Worm (Caenorhabditis elegans): ENCODE measurements around the gene T19C3.6.

Gene T19C3.6

ce11 chrIII:646454-646853 is 15.1 kb upstream of the T19C3.6 start, which contains the start of gene orai-1:
TSS of gene orai-1 (plus strand) at chrIII:646754.
- TF ChIP-seq egl-27 (tag; optimal IDR thresholded peaks at IDR 0.05) = no peak
- TF ChIP-seq sea-2 (GFP tag; optimal IDR thresholded peaks at IDR 0.05) = no peak
- no peak for TF ChIP-seq mml-1 (tag; optimal IDR thresholded peaks at IDR 0.05)
- no peak for TF ChIP-seq nhr-28 (tag; optimal IDR thresholded peaks at IDR 0.05)
- TF ChIP-seq nfya-1 (tag; optimal IDR thresholded peaks at IDR 0.05; ENCODE audit: insufficient read depth) = no peak
- TF ChIP-seq lin-15B (tag; optimal IDR thresholded peaks at IDR 0.05) = no peak
- TF ChIP-seq eor-1 (tag; optimal IDR thresholded peaks at IDR 0.05) = no peak
- TF ChIP-seq fkh-2 (tag; optimal IDR thresholded peaks at IDR 0.05) = no peak
- TF ChIP-seq aly-2 (tag; optimal IDR thresholded peaks at IDR 0.05) = no peak
- TF ChIP-seq ZK546.5 (tag; optimal IDR thresholded peaks at IDR 0.05) = no peak
- TF ChIP-seq hmg-11 (tag; optimal IDR thresholded peaks at IDR 0.05) = no peak
- no peak for TF ChIP-seq daf-12 (tag; optimal IDR thresholded peaks at IDR 0.05)
- TF ChIP-seq jun-1 (tag; optimal IDR thresholded peaks at IDR 0.05) = no peak
- no peak for TF ChIP-seq mdl-1 (tag; optimal IDR thresholded peaks at IDR 0.05)
- TF ChIP-seq pqm-1 (tag; optimal IDR thresholded peaks at IDR 0.05) = no peak
- no peak for TF ChIP-seq elt-2 (tag; optimal IDR thresholded peaks at IDR 0.05)
- no peak for TF ChIP-seq nhr-11 (tag; optimal IDR thresholded peaks at IDR 0.05)
- no peak for TF ChIP-seq nhr-67 (tag; optimal IDR thresholded peaks at IDR 0.05)
- TF ChIP-seq ceh-82 (tag; optimal IDR thresholded peaks at IDR 0.05) = no peak
- TF ChIP-seq snpc-4 (tag; optimal IDR thresholded peaks at IDR 0.05) = no peak

ce11 chrIII:644660-645059 is 13.3 kb upstream of the T19C3.6 start:
- TF ChIP-seq nfya-1 (tag; optimal IDR thresholded peaks at IDR 0.05; ENCODE audit: insufficient read depth) (no peak), fkh-2 (tag; optimal IDR thresholded peaks at IDR 0.05) (no peak), nhr-77 (tag; optimal IDR thresholded peaks at IDR 0.05) (no peak), daf-12 (tag; optimal IDR thresholded peaks at IDR 0.05) (no peak), skn-1 (tag; optimal IDR thresholded peaks at IDR 0.05) (no peak), zag-1 (tag; optimal IDR thresholded peaks at IDR 0.05) (no peak), sea-2 (GFP tag; optimal IDR thresholded peaks at IDR 0.05) (no peak), fos-1 (tag; optimal IDR thresholded peaks at IDR 0.05) (no peak), nhr-43 (tag; optimal IDR thresholded peaks at IDR 0.05; ENCODE audit: poor library complexity, severe bottlenecking) (no peak), nhr-25 (tag; optimal IDR thresholded peaks at IDR 0.05) (no peak), ceh-9 (tag; optimal IDR thresholded peaks at IDR 0.05) (no peak), elt-2 (tag; optimal IDR thresholded peaks at IDR 0.05) (no peak), snpc-4 (tag; optimal IDR thresholded peaks at IDR 0.05) (no peak), unc-62 (GFP tag; optimal IDR thresholded peaks at IDR 0.05) (no peak), ceh-28 (tag; optimal IDR thresholded peaks at IDR 0.05) (no peak), ama-1 (optimal IDR thresholded peaks at IDR 0.05) (no peak), fkh-10 (GFP tag; optimal IDR thresholded peaks at IDR 0.05) (no peak), mdl-1 (tag; optimal IDR thresholded peaks at IDR 0.05) (no peak), nhr-11 (tag; optimal IDR thresholded peaks at IDR 0.05) (no peak)

DNA sequence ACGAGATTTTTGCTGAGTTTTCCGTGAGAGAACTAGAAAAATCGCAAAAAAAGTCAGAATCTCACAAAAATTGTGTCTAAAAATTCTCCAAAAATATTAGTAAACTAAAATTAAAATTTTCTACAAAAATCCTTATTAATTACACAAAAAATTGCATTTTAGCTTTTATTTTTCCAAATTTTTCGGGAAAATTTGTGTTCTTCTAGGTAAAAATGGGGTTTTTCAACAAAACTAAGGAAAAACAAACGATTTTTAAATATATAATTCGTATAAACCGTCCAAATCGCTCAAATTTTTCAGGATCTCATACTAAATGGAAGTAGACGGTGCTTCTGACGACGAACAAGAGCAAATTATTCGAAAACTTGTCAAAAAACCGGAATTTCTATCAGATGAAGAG is 10.4 kb upstream of the T19C3.6 start, which contains the start of gene W06E11.1:
Gene W06E11.1, plus strand, starts transcription at position 301 of the 400 bp plus-strand sequence.
- TF ChIP-seq ceh-9 (tag; optimal IDR thresholded peaks at IDR 0.05) (no peak), elt-2 (tag; optimal IDR thresholded peaks at IDR 0.05) (no peak), nhr-76 (tag; optimal IDR thresholded peaks at IDR 0.05) (no peak), zag-1 (tag; optimal IDR thresholded peaks at IDR 0.05) (no peak), nhr-77 (tag; optimal IDR thresholded peaks at IDR 0.05) (no peak), R02D3.7 (tag; optimal IDR thresholded peaks at IDR 0.05) (no peak), sea-2 (GFP tag; optimal IDR thresholded peaks at IDR 0.05) (no peak), nhr-11 (tag; optimal IDR thresholded peaks at IDR 0.05) (no peak), fkh-10 (GFP tag; optimal IDR thresholded peaks at IDR 0.05) (no peak), nhr-12 (tag; optimal IDR thresholded peaks at IDR 0.05) (no peak), elt-1 (tag; optimal IDR thresholded peaks at IDR 0.05) (no peak)

ce11 chrIII:640198-640803 is 9.0 kb upstream of the T19C3.6 start, which contains the start of the genes tag-266 and tag-267:
TSS of gene tag-266 (minus strand) at chrIII:640226.
TSS of gene tag-267 (plus strand) at chrIII:640790.
- TF ChIP-seq pha-4 (tag; optimal IDR thresholded peaks at IDR 0.05) (peak; percentile 89), pqm-1 (tag; optimal IDR thresholded peaks at IDR 0.05) (peak; percentile 18), mml-1 (tag; optimal IDR thresholded peaks at IDR 0.05) (no peak), fos-1 (tag; optimal IDR thresholded peaks at IDR 0.05) (no peak), eor-1 (tag; optimal IDR thresholded peaks at IDR 0.05) (peak in 1 of 2 experiments; percentile 20), jun-1 (tag; optimal IDR thresholded peaks at IDR 0.05) (peak; percentile 34), nfya-1 (tag; optimal IDR thresholded peaks at IDR 0.05; ENCODE audit: insufficient read depth) (peak; percentile 59), nhr-11 (tag; optimal IDR thresholded peaks at IDR 0.05) (no peak), snpc-4 (tag; optimal IDR thresholded peaks at IDR 0.05) (no peak), aly-2 (tag; optimal IDR thresholded peaks at IDR 0.05) (no peak), ceh-28 (tag; optimal IDR thresholded peaks at IDR 0.05) (peak; percentile 69), lsy-12 (tag; optimal IDR thresholded peaks at IDR 0.05) (peak; percentile 21), ceh-82 (tag; optimal IDR thresholded peaks at IDR 0.05) (no peak), elt-3 (tag; optimal IDR thresholded peaks at IDR 0.05) (no peak), nhr-77 (tag; optimal IDR thresholded peaks at IDR 0.05) (no peak), nhr-23 (tag; optimal IDR thresholded peaks at IDR 0.05) (peak; percentile 38), unc-39 (tag; optimal IDR thresholded peaks at IDR 0.05) (no peak), elt-2 (tag; optimal IDR thresholded peaks at IDR 0.05) (peak; percentile 42), R02D3.7 (tag; optimal IDR thresholded peaks at IDR 0.05) (peak; percentile 18), unc-62 (GFP tag; optimal IDR thresholded peaks at IDR 0.05) (no peak), tbx-2 (tag; optimal IDR thresholded peaks at IDR 0.05) (no peak), nhr-43 (tag; optimal IDR thresholded peaks at IDR 0.05; ENCODE audit: poor library complexity, severe bottlenecking) (no peak), mdl-1 (tag; optimal IDR thresholded peaks at IDR 0.05) (no peak), fkh-10 (GFP tag; optimal IDR thresholded peaks at IDR 0.05) (peak; percentile 77), lin-15B (tag; optimal IDR thresholded peaks at IDR 0.05) (peak; percentile 83)

Data from whole organism, L3 larva.